Worm (Caenorhabditis elegans) whole organism, L3 larva: ENCODE measurements around the gene tbg-1.
A peak's percentile ranks its signal among the peaks of the same experiment; 100 is the strongest.

Source experiments
- R02D3.7 ChIP-seq: fragments of 150-350 bp; optimal IDR thresholded peaks from 2 replicates; lab custom pipeline; 2014; ENCODE audit warnings: missing biosample characterization, missing genetic modification characterization
- aly-2 ChIP-seq: fragments of 150-350 bp; optimal IDR thresholded peaks from 2 replicates; lab custom pipeline; 2014; ENCODE audit warnings: missing biosample characterization, missing genetic modification characterization
- ama-1 ChIP-seq: fragments of 150-350 bp; optimal IDR thresholded peaks from 2 replicates; lab custom pipeline; 2018
- ceh-16 ChIP-seq: sonication (generic microtip); optimal IDR thresholded peaks from 2 replicates; lab custom pipeline; 2017; ENCODE audit warnings: missing biosample characterization, missing genetic modification characterization
- ceh-28 ChIP-seq: fragments of 150-350 bp; optimal IDR thresholded peaks from 2 replicates; lab custom pipeline; 2014; ENCODE audit warnings: missing biosample characterization, missing genetic modification reagents, missing genetic modification characterization
- ceh-82 ChIP-seq: fragments of 150-350 bp; optimal IDR thresholded peaks from 2 replicates; lab custom pipeline; 2014; ENCODE audit warnings: missing biosample characterization, missing genetic modification characterization
- ceh-9 ChIP-seq: sonication (generic microtip); optimal IDR thresholded peaks from 2 replicates; lab custom pipeline; 2018; ENCODE audit warnings: missing biosample characterization, missing genetic modification characterization
- daf-12 ChIP-seq: fragments of 150-350 bp; optimal IDR thresholded peaks from 2 replicates; lab custom pipeline; 2014; ENCODE audit warnings: missing biosample characterization, missing genetic modification reagents, missing genetic modification characterization
- egl-5 ChIP-seq: fragments of 150-350 bp; optimal IDR thresholded peaks from 2 replicates; lab custom pipeline; 2017; ENCODE audit warnings: missing biosample characterization, missing genetic modification reagents, missing genetic modification characterization, inconsistent platforms
- elt-1 ChIP-seq: fragments of 150-350 bp; optimal IDR thresholded peaks from 2 replicates; lab custom pipeline; 2014; ENCODE audit warnings: missing biosample characterization, missing genetic modification characterization
- elt-2 ChIP-seq: sonication (generic microtip); optimal IDR thresholded peaks from 2 replicates; lab custom pipeline; 2016; ENCODE audit warnings: missing genetic modification reagents, mild to moderate bottlenecking, missing genetic modification characterization, missing compliant biosample characterization
- elt-3 ChIP-seq, 3 experiments: fragments of 150-350 bp in 1 of 3; sonication (generic microtip) in 2 of 3; optimal IDR thresholded peaks; 2 replicates in 2 of 3; 4 replicates in 1 of 3; lab custom pipeline; 2014 to 2017; ENCODE audit warnings: missing biosample characterization in 3 of 3, missing genetic modification characterization in 3 of 3
- eor-1 ChIP-seq, 2 experiments: fragments of 150-350 bp; optimal IDR thresholded peaks; 2 replicates each; lab custom pipeline; 2014 to 2018; ENCODE audit warnings: missing biosample characterization in 2 of 2, missing genetic modification characterization in 2 of 2
- fkh-2 ChIP-seq: fragments of 150-350 bp; optimal IDR thresholded peaks from 2 replicates; lab custom pipeline; 2014; ENCODE audit warnings: missing biosample characterization, missing genetic modification reagents, missing genetic modification characterization
- fos-1 ChIP-seq: fragments of 150-350 bp; optimal IDR thresholded peaks from 2 replicates; lab custom pipeline; 2014; ENCODE audit warnings: missing biosample characterization, missing genetic modification characterization
- hmg-11 ChIP-seq: sonication (generic microtip); optimal IDR thresholded peaks from 2 replicates; lab custom pipeline; 2016; ENCODE audit warnings: missing genetic modification characterization, missing compliant biosample characterization
- jun-1 ChIP-seq: fragments of 150-350 bp; optimal IDR thresholded peaks from 2 replicates; lab custom pipeline; 2014; ENCODE audit warnings: missing biosample characterization, missing genetic modification reagents, missing genetic modification characterization
- lin-15B ChIP-seq: fragments of 150-350 bp; optimal IDR thresholded peaks from 2 replicates; lab custom pipeline; 2014; ENCODE audit warnings: missing biosample characterization, missing genetic modification characterization
- lin-39 ChIP-seq: fragments of 150-350 bp; optimal IDR thresholded peaks from 2 replicates; lab custom pipeline; 2018; ENCODE audit warnings: missing biosample characterization, missing genetic modification reagents, missing genetic modification characterization
- lsy-12 ChIP-seq: sonication (generic microtip); optimal IDR thresholded peaks from 2 replicates; lab custom pipeline; 2016; ENCODE audit warnings: mild to moderate bottlenecking, missing genetic modification characterization, missing compliant biosample characterization
- mml-1 ChIP-seq: fragments of 150-350 bp; sonication (generic microtip); optimal IDR thresholded peaks from 3 replicates; lab custom pipeline; 2014; ENCODE audit warnings: missing biosample characterization, missing genetic modification characterization
- nfya-1 ChIP-seq: sonication (generic microtip); optimal IDR thresholded peaks from 2 replicates; lab custom pipeline; 2017; ENCODE audit warnings: missing genetic modification characterization, mild to moderate bottlenecking, missing compliant biosample characterization, antibody characterized with exemption, moderate library complexity; ENCODE audit not compliant: insufficient read depth
- nhr-12 ChIP-seq: fragments of 150-350 bp; optimal IDR thresholded peaks from 2 replicates; lab custom pipeline; 2014; ENCODE audit warnings: missing biosample characterization, missing genetic modification characterization
- nhr-23 ChIP-seq: fragments of 150-350 bp; optimal IDR thresholded peaks from 2 replicates; lab custom pipeline; 2014; ENCODE audit warnings: missing biosample characterization, missing genetic modification reagents, missing genetic modification characterization
- nhr-25 ChIP-seq: sonication (generic microtip); optimal IDR thresholded peaks from 2 replicates; lab custom pipeline; 2017; ENCODE audit warnings: missing biosample characterization, missing genetic modification characterization
- nhr-43 ChIP-seq: sonication (generic microtip); optimal IDR thresholded peaks from 2 replicates; lab custom pipeline; 2016; ENCODE audit warnings: mild to moderate bottlenecking, missing genetic modification characterization, missing compliant biosample characterization; ENCODE audit not compliant: poor library complexity, severe bottlenecking
- nhr-76 ChIP-seq: fragments of 150-350 bp; sonication (generic microtip); optimal IDR thresholded peaks from 5 replicates; lab custom pipeline; 2014; ENCODE audit warnings: missing biosample characterization, missing genetic modification characterization
- nhr-77 ChIP-seq: fragments of 150-350 bp; optimal IDR thresholded peaks from 2 replicates; lab custom pipeline; 2014; ENCODE audit warnings: missing biosample characterization, missing genetic modification characterization
- pha-4 ChIP-seq: fragments of 150-350 bp; optimal IDR thresholded peaks from 2 replicates; lab custom pipeline; 2014; ENCODE audit warnings: missing biosample characterization, missing genetic modification reagents, missing genetic modification characterization
- pqm-1 ChIP-seq: fragments of 150-350 bp; optimal IDR thresholded peaks from 2 replicates; lab custom pipeline; 2017; ENCODE audit warnings: missing biosample characterization, missing genetic modification characterization, inconsistent platforms
- sea-2 ChIP-seq: fragments of 150-350 bp; sonication (generic microtip); optimal IDR thresholded peaks from 4 replicates; lab custom pipeline; 2014; ENCODE audit warnings: missing biosample characterization, missing genetic modification reagents, missing genetic modification characterization
- skn-1 ChIP-seq: fragments of 150-350 bp; optimal IDR thresholded peaks from 2 replicates; lab custom pipeline; 2014; ENCODE audit warnings: missing biosample characterization, missing genetic modification characterization
- tbx-2 ChIP-seq: sonication (generic microtip); optimal IDR thresholded peaks from 2 replicates; lab custom pipeline; 2016; ENCODE audit warnings: mild to moderate bottlenecking, missing genetic modification characterization, missing compliant biosample characterization
- unc-39 ChIP-seq: sonication (generic microtip); optimal IDR thresholded peaks from 4 replicates; lab custom pipeline; 2017; ENCODE audit warnings: missing biosample characterization, missing genetic modification characterization
- zag-1 ChIP-seq: fragments of 150-350 bp; optimal IDR thresholded peaks from 2 replicates; lab custom pipeline; 2014; ENCODE audit warnings: missing biosample characterization, missing genetic modification characterization
- ztf-11 ChIP-seq: fragments of 150-350 bp; optimal IDR thresholded peaks from 2 replicates; lab custom pipeline; 2014; ENCODE audit warnings: missing biosample characterization, missing genetic modification characterization
- ztf-4 ChIP-seq: fragments of 150-350 bp; optimal IDR thresholded peaks from 2 replicates; lab custom pipeline; 2014; ENCODE audit warnings: missing biosample characterization, missing genetic modification characterization

The tbg-1 gene

DNA sequence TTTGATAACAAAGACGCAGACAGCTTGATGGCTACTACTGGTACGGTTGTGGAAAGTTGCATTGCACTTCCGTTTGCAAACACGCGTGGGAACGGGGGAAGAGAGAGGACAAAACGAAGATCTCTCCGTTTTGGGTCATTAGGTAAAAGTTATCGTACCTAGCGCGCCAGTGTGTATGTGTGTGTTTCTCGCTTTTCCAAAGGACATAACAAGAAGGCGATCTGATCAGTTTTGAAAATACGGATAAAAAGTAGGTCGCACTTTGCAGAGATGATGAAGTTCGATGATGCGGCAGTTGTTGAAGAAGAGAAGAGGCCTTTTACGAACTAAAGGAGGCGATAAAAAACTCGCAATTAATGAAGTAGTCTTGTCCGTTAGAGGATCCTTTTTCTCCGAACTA is 16.1 kb upstream of the tbg-1 start:
- TF ChIP-seq mml-1 (tag; lab: Kevin White, UChicago), result no peak
- TF ChIP-seq hmg-11 (tag; lab: Kevin White, UChicago), result no peak
- peak in 1 of 3 experiments; percentile 66 for TF ChIP-seq elt-3 (tag; optimal IDR thresholded peaks at IDR 0.05; lab: Kevin White, UChicago)
- no peak for TF ChIP-seq ceh-9
- no peak for TF ChIP-seq fkh-2 (tag; lab: Kevin White, UChicago)
- TF ChIP-seq nhr-23 (tag; lab: Kevin White, UChicago), result peak; percentile 59

DNA sequence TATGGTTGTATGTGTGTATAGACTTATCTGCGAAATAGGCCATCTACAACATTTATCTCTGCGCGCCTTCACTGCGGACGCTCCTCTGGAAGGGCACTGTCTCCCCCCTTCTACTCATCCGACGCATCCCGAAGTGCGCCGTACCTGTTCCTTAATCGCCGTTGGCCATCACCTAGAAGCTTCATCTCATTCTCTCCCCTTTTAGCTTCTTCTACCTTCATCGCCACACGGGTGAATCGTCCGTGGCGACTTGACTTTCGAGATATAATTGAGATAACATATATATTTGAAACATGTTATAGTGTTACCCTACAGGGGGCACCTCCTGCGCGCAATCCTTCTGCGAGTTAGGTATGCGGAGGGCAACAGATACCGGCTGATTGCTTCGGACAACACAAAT is 13.2 kb upstream of the tbg-1 start:
- TF ChIP-seq ceh-16 (tag; lab: Kevin White, UChicago) (no peak), R02D3.7 (no peak), nhr-23 (tag; lab: Kevin White, UChicago) (peak; percentile 16)
- TF ChIP-seq, all 47 proteins: peak for 1

DNA sequence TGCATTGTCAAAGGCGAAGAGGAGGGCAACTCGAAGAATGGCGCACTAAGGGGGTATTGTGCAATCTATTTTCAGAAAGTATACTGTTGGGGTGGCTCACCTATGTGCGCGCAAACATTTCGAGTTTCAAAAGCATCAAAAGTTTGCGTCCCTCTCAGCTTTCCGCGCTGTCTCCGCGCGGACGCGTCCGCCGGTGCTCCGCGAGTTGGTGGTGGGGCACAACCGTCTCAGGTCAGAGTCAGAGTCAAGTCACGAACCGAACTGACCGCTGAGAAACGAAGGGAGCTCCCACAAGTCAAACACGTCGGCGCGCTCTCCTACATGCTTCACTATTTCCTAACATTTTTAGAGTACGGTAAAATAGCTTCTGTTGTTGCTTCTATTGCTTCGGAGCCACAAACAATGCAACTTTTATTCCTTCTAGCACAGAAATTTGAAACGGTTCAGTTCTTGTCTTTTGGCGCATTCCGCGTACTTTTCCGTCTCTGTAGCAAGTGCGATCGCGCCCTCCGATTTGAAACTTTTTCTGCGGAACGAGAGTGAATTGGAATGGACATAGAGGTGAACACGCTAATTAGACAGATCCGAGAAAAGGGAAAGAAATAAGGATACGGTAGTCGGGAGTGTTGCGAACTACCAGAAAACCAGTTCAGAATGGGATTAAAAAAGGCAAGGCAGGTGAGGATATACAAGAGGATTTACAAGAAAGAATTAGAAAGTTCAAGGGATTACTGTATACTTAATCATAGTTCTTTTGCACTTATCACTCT is 10.5 kb upstream of the tbg-1 start:
- peak; percentile 30 for TF ChIP-seq nhr-23 (tag; lab: Kevin White, UChicago)
- no peak for TF ChIP-seq aly-2 (tag; lab: Kevin White, UChicago)
- TF ChIP-seq ztf-4, result no peak

DNA sequence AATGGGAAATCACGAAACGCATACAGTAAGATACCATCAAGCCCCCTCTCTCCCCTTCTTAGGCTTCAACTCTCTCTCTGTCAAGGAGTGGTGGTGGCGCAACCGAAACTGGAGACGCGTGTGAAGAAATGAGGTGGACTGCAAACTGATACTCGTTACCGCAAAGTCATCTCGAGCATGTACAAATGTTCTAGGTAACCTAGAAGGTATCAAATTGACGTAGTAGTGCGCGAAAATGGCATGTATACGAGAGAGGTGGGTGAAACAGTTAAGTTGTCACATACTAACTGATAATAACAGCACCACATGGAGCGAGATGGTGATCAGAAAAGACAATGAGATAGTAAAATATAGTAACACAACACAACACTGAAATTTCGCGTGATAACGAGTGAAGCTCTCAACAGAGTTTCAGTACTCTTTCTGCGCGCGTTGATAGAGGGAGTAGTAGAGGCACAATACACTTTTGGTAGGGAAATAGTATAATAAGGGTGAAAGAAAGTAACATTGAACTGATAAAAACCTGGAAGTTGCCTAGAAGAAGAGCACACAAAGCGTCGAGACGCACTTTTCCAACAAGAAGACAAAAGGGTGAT is 9.3 kb upstream of the tbg-1 start:
- TF ChIP-seq lin-15B (tag; lab: Kevin White, UChicago) (no peak), elt-2 (peak; percentile 94), pqm-1 (tag; lab: Kevin White, UChicago) (peak; percentile 97), pha-4 (peak; percentile 9), jun-1 (tag; lab: Kevin White, UChicago) (peak; percentile 6)

DNA sequence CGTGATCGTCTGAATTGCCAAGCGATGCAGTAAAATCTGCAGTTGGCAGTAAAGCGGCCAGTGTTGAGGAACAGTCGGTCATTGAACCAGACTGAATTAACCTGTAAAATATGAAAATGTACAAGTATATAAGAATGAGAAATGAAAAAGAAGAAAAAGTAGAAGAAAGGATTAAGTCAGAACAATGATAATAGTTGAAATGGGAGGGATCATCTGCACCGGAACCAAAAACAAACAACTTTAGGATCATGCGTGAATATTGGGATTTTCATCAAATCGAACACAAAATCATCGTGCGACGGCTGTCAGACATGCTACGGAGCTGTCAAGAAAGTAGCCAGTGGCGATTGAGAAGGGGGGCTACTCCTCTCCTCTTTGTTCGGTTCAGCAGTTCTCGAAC is 8.1 kb upstream of the tbg-1 start, which contains the start of gene gei-13:
Gene gei-13, minus strand, starts transcription at position 101 of the 400 bp plus-strand sequence.
- TF ChIP-seq ztf-11 (tag; lab: Kevin White, UChicago), result no peak
- no peak for TF ChIP-seq tbx-2 (tag; lab: Kevin White, UChicago)
- TF ChIP-seq nhr-43 (tag; lab: Kevin White, UChicago), result no peak
- TF ChIP-seq lin-39 (tag; lab: Kevin White, UChicago), result no peak
- TF ChIP-seq nhr-12 (tag; lab: Kevin White, UChicago), result no peak

DNA sequence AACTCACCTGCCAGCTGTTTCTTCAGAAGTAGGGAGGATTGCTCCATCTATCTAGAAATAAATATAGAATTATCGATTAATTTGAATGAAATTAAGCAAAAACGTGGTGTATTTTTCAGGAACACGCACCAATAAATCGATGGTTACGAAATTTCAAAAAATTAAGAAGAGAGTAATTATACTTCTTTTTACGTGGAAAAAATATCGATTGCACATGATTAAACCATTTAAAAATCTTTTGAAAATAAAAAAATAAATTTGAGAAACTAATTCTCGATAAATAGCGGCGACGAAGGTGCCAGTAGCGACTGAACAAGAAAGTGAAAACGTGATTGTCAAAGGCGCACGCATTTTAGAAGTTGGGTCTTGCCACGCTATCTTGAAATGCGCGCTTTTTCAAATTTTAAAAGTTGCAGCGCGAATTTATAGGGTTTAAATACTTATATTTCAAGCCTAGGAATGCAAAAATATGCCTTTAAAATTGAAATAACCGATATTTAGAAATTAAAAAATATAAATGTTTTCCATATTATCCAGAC is 2.2 kb upstream of the tbg-1 start, which contains the start of gene ubc-7:
Gene ubc-7, minus strand, starts transcription at position 51 of the 539 bp plus-strand sequence.
- TF ChIP-seq elt-3 (tag; optimal IDR thresholded peaks at IDR 0.05; lab: Kevin White, UChicago) (no peak), daf-12 (no peak), elt-1 (tag; lab: Kevin White, UChicago) (peak; percentile 12), jun-1 (tag; lab: Kevin White, UChicago) (peak; percentile 35), unc-39 (no peak), nhr-25 (peak; percentile 69), ztf-4 (no peak), pha-4 (peak; percentile 95), fos-1 (tag; lab: Kevin White, UChicago) (no peak), ama-1 (lab: Kevin White, UChicago) (no peak), nhr-77 (no peak), sea-2 (no peak), nhr-12 (tag; lab: Kevin White, UChicago) (no peak), ceh-28 (tag; lab: Kevin White, UChicago) (peak; percentile 47), egl-5 (peak; percentile 95), hmg-11 (tag; lab: Kevin White, UChicago) (peak; percentile 76), ztf-11 (tag; lab: Kevin White, UChicago) (no peak), lsy-12 (tag; lab: Kevin White, UChicago) (peak; percentile 36), R02D3.7 (peak; percentile 26), lin-15B (tag; lab: Kevin White, UChicago) (peak; percentile 87), tbx-2 (tag; lab: Kevin White, UChicago) (peak; percentile 5), eor-1 (tag; optimal IDR thresholded peaks at IDR 0.05; lab: Kevin White, UChicago) (no peak), ceh-82 (tag; lab: Kevin White, UChicago) (peak; percentile 57), fkh-2 (tag; lab: Kevin White, UChicago) (no peak), ceh-16 (tag; lab: Kevin White, UChicago) (no peak), elt-2 (peak; percentile 47), nfya-1 (tag; lab: Kevin White, UChicago) (peak; percentile 92), zag-1 (tag; lab: Kevin White, UChicago) (no peak), nhr-76 (tag; lab: Kevin White, UChicago) (no peak), nhr-43 (tag; lab: Kevin White, UChicago) (peak; percentile 62), nhr-23 (tag; lab: Kevin White, UChicago) (peak; percentile 92), pqm-1 (tag; lab: Kevin White, UChicago) (no peak), lin-39 (tag; lab: Kevin White, UChicago) (peak; percentile 71), skn-1 (tag; lab: Kevin White, UChicago) (peak; percentile 53)
